Fruit fly (Drosophila melanogaster) whole organism: ENCODE data around the gene GlcAT-P.

ENCODE experiments used
- CG8478 ChIP-seq: fragments of >200 bp; optimal IDR thresholded peaks from 2 replicates; lab custom pipeline; 2018; ENCODE audit warnings: inconsistent platforms
- Dll ChIP-seq: fragments of >200 bp; optimal IDR thresholded peaks from 2 replicates; lab custom pipeline; 2017
- EcR ChIP-seq, 2 experiments: fragments of >200 bp; optimal IDR thresholded peaks; 2 replicates each; lab custom pipeline; 2017; ENCODE audit warnings: missing biosample characterization in 2 of 2, missing genetic modification characterization in 2 of 2, missing genetic modification reagents in 2 of 2
- pan ChIP-seq: fragments of >200 bp; optimal IDR thresholded peaks from 2 replicates; lab custom pipeline; 2017
- psq ChIP-seq: fragments of >200 bp; optimal IDR thresholded peaks from 2 replicates; lab custom pipeline; 2017
- usp ChIP-seq: fragments of >200 bp; optimal IDR thresholded peaks from 2 replicates; lab custom pipeline; 2017; ENCODE audit warnings: missing biosample characterization, missing genetic modification characterization, mixed read lengths

GlcAT-P gene

DNA sequence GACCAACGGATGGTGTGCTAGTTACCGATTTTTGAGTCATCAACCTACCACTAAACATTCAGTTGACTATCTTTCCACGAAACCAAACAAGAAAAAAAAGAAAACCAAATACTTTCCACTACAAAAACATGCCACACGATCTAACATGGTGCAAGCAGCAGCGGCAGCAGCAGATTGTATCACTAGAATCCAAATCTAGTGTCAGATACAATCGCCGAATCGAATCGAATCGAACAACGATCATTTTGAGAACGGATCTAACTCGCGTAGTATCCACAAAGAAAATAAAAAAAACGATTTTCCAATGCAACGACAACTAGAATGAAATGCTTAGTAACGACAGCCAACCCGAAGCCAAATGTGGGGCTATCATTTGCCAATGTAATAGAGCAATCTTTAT is 30.4 kb upstream of the GlcAT-P start:
- TF ChIP-seq Dll (lab: Kevin White, UChicago) (no peak), EcR (GFP tag; optimal IDR thresholded peaks at IDR 0.05; lab: Kevin White, UChicago) (no peak), psq (lab: Kevin White, UChicago) (no peak), CG8478 (lab: Kevin White, UChicago) (no peak), pan (lab: Kevin White, UChicago) (no peak), usp (no peak)

DNA sequence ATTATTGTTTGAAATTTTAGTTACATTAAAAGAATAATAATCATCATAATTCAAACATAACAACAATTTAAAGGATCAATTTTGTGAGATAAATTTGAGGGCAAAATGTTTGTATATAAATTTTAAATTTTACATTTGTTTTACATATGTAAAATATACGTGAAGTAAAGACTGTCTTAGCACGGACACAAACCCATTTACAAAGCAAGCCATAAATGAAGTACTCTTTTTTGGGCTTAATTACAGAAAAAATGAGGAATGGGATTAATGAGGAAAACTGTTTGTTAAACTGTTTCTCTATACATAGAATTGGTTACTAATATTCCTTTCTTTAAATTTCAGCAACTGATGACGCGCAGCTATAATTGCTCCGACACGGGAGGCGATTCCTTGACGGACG is 27.3 kb upstream of the GlcAT-P start:
- TF ChIP-seq EcR (GFP tag; optimal IDR thresholded peaks at IDR 0.05; lab: Kevin White, UChicago) (no peak), psq (lab: Kevin White, UChicago) (no peak), CG8478 (lab: Kevin White, UChicago) (no peak), usp (no peak)

DNA sequence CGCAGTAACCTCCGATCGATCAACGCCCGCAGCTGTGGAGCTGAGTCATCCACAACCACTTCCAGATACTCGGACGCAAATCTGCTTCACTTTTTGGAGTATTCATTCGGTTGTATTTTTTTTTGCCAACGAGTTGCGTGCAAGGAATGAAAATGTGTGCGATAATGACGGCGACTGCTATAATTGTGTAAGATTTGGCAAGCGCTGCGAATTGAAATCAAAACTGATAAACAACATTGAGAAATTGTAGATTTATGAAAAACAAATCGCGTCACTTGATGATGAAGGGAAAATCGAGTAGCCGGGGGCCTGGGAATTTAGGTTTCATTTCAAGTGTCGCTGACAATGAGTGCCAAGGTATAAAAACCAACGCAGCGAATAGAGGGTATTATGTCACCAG is 21.6 kb upstream of the GlcAT-P start:
- no peak for TF ChIP-seq pan (lab: Kevin White, UChicago)
- TF ChIP-seq EcR (GFP tag; optimal IDR thresholded peaks at IDR 0.05; lab: Kevin White, UChicago) = no peak
- TF ChIP-seq CG8478 (lab: Kevin White, UChicago) = no peak
- no peak for TF ChIP-seq Dll (lab: Kevin White, UChicago)
- TF ChIP-seq psq (lab: Kevin White, UChicago) = no peak
- no peak for TF ChIP-seq usp

DNA sequence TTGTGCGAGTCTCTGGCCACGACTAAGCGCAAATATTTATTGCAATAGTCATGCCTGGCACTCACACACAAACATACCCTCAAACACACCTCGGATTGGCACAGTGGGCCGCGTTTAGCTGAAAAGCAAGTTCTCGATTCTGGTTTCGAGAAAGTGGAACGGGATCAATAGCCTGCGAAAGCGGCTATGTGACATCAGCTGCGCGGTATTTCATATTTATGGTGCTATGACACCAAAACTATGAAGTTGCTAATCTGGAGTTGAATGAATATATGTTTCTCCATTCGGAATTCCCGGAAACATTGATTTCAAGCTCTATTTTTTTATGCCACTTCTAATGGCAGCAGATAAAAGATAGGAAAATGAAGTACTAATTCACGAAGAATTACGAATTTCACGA is 20.6 kb upstream of the GlcAT-P start:
- TF ChIP-seq usp = no peak
- TF ChIP-seq Dll (lab: Kevin White, UChicago) = no peak
- TF ChIP-seq CG8478 (lab: Kevin White, UChicago) = no peak
- TF ChIP-seq pan (lab: Kevin White, UChicago) = no peak
- no peak for TF ChIP-seq EcR (GFP tag; optimal IDR thresholded peaks at IDR 0.05; lab: Kevin White, UChicago)
- TF ChIP-seq psq (lab: Kevin White, UChicago) = no peak

DNA sequence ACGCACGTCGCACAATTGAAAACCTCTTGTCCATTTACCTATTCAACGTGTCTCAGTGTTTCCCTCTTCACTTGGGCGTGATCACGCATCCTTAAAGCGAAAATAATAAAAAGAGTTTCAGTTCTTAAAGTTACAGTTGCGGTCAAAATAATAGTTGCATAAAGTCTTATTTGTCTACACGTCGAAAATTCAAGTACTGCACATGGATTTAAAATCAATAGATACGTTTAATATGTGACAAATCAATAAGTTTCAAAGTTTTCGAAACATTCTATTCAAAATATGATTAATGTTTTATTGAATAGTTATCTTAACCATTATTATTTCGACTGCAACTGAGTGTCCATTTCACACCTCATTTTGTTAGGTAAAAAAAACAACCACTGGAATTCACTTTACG is 18.9 kb upstream of the GlcAT-P start:
- no peak for TF ChIP-seq Dll (lab: Kevin White, UChicago)
- no peak for TF ChIP-seq CG8478 (lab: Kevin White, UChicago)
- TF ChIP-seq usp = no peak
- TF ChIP-seq psq (lab: Kevin White, UChicago) = no peak
- no peak for TF ChIP-seq EcR (GFP tag; optimal IDR thresholded peaks at IDR 0.05; lab: Kevin White, UChicago)
- TF ChIP-seq pan (lab: Kevin White, UChicago) = no peak

DNA sequence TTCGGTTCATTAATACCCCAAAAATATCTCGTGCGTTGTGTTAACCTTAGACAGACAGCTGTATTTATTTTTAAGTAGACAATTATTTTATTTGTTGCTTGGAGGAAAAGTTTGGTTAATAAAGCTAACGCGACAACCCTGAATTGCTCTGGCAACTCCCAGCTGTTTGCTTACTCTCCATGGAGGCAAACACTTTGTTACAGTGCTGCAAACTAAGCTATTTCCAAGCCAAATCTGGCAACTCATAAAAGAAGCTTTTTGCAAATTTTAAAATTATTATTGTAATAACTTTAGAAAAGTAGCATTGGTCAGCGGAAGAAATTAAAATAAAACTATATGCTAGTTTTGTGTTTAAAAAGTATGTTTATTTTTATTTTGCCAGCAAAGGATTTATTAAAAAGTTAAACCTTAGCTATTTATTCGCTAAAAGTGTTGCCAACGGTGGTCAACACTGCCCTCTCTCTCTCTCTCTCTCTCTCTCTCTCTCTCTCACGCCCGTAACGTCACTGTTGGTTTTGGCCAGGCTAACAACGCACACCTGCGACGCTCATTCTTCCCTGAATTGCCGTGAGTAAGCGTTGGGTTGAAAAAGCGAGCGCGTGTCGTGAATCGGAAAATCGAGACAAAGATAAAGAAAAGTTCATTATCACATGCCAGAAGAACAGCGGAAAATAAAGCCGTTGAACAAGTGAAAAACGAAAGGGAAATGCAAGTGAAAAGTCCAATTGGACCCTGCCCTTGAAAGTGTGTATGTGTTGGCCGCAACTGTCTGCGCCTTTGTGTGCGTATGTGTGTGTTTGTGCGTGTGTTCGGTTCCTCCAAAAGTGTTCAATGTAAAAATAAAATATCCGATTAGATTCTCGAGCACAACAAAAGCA is 18.1 kb upstream of the GlcAT-P start:
- TF ChIP-seq Dll (lab: Kevin White, UChicago) (no peak), usp (no peak), EcR (GFP tag; optimal IDR thresholded peaks at IDR 0.05; lab: Kevin White, UChicago) (no peak), pan (lab: Kevin White, UChicago) (no peak), psq (lab: Kevin White, UChicago) (no peak), CG8478 (lab: Kevin White, UChicago) (no peak)

DNA sequence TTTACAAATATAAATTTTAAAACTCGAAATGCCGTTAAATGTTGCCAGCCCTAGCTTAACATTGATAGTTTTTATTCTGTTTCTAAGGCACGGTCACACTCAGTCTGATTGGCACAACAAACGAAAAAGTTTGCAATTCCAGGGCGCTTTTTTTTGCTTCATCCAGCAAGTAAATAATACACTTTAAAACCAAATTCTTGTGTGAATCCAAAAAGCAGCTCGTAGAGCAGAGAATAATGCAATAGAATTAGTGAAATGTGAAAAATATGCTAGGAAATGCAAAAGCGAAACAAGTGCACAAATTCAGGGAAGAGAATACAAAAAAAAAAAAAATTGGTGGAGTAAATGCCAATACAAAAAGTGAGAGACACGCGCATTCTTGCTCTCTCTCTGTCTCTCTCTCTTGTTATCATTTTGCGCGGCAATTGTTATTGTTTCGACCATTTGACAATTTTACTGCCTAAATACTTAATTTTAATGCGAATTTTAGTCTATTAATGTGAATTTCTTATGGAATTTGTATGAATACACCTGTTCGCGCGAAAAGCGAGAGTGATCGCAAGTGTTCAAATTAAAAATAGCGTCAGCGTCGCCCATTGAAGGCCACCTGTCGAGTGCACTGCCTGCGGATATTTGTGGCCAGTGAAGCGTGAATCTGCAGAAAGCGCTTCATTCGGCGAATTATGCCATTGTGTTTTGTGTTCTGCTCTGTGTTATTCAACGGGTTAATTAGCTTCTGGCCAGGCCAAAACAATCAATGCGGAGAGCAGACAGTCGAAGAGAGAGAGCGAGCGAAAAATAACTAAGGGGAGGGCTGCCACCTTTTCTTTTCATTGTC is 17.3 kb upstream of the GlcAT-P start, which contains the start of gene CG42671:
Gene CG42671, plus strand, starts transcription at position 100 of the 838 bp plus-strand sequence.
- no peak for TF ChIP-seq EcR (GFP tag; optimal IDR thresholded peaks at IDR 0.05; lab: Kevin White, UChicago)
- no peak for TF ChIP-seq usp
- no peak for TF ChIP-seq psq (lab: Kevin White, UChicago)
- no peak for TF ChIP-seq Dll (lab: Kevin White, UChicago)
- no peak for TF ChIP-seq CG8478 (lab: Kevin White, UChicago)
- TF ChIP-seq pan (lab: Kevin White, UChicago) = no peak

DNA sequence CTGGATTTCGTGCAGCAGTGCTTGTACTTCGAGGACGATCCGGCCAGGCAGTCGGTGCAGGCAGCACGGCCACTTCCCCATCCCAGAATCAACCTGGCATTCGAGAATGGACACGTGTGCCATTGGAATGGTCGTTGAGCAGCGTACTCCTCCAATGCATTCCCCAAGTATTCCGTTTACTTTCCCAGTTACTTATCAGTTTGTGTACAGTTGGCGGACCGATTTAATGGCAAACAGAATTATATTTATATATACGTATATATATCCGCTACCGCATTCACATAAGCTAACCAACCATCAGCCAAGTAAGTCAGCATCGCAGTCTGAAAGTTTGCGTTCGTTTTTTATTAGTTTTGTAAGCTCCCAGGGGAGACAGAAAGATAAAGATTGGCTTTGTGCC is 16.3 kb upstream of the GlcAT-P start:
- TF ChIP-seq Dll (lab: Kevin White, UChicago) (no peak), CG8478 (lab: Kevin White, UChicago) (no peak), psq (lab: Kevin White, UChicago) (no peak), pan (lab: Kevin White, UChicago) (no peak), usp (no peak), EcR (GFP tag; optimal IDR thresholded peaks at IDR 0.05; lab: Kevin White, UChicago) (no peak)

DNA sequence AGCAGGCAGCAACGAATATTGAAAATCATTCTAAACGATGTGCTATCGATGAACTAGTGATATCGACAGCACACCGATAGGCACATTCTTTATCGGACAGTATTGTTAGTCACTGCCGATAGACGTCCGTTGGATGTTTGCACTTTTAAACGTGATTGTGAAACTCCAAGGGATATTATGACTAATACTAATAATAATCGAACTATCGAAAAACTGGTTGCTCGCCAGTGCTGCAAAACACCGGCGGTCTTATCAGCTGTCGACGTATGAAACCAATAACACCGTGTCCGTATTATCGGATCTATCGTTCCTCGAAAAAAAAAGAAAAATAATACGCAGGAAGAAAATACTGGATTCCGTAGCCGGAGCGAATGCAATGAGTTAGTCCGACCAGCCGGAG is 13.2 kb upstream of the GlcAT-P start, which contains the start of the genes Ube3a and CG7600:
Gene Ube3a, minus strand, starts transcription at position 67 of the 400 bp plus-strand sequence.
Gene CG7600, plus strand, starts transcription at position 270 of the 400 bp plus-strand sequence.
- TF ChIP-seq CG8478 (lab: Kevin White, UChicago) (no peak), psq (lab: Kevin White, UChicago) (no peak), usp (no peak), EcR (GFP tag; optimal IDR thresholded peaks at IDR 0.05; lab: Kevin White, UChicago) (no peak), Dll (lab: Kevin White, UChicago) (no peak), pan (lab: Kevin White, UChicago) (no peak)

DNA sequence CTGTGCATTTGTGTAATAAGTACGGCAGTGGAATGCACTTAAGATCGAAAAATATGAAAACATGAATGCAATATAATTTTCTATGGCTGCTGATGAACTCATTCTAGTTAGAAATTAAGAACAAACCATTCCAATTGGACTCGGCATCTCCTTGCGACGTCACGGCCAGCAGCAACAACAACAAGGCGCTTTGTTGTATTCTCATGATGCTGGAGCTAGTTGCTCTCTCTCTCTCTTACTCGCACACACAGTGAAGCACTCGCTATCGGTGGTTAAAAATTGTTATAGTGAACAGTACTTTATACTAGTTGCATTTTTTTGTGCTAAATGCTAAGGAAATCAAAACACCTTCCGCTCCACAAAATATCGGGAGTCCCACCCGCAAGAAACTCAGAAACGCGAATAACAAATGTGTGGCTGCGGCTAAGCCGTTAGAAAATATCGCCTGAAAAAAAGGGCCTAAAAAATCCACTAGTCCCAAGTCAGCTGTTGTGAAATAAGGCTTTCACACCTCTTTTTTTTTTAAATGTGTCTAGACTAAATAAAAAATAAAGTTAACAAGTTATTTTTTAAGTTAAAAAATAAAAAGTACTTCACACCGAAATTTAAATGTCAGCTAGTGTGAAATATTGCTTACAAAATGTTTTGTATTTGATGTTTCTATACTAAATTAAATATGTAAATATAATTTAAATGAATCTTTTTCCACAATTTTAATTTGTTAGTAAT is 8.4 kb upstream of the GlcAT-P start, which contains the start of gene Plod:
Gene Plod, minus strand, starts transcription at position 409 of the 729 bp plus-strand sequence.
- TF ChIP-seq Dll (lab: Kevin White, UChicago) = no peak

DNA sequence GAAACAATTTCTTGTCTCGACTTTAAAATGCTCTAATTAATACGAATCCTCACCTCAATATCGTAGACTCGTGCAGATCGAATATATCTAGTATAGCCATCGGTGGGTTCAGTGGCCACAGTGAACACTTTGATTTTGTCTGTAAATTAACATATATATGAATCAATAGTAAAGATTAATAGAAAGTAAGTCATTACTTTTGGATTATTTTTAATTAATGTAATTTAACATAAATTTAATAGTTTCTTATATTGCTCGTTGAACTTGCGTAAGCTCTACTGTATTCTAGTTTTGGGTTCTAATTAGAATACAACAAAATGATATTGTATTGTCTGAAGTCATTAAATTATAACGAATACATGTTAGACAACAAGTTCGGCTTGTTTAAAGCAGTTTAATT is 7.5 kb upstream of the GlcAT-P start:
- no peak for TF ChIP-seq EcR (GFP tag; optimal IDR thresholded peaks at IDR 0.05; lab: Kevin White, UChicago)
- no peak for TF ChIP-seq Dll (lab: Kevin White, UChicago)
- no peak for TF ChIP-seq CG8478 (lab: Kevin White, UChicago)
- no peak for TF ChIP-seq pan (lab: Kevin White, UChicago)
- no peak for TF ChIP-seq psq (lab: Kevin White, UChicago)
- no peak for TF ChIP-seq usp
